Worm (Caenorhabditis elegans) whole organism, young adult: ENCODE results near the gene str-124.

Experiments used
- B0336.3 ChIP-seq: fragments of 200-800 bp; sonication (Bioruptor generic); IDR thresholded peaks from 2 replicates; pipeline ENCODE4 v1.3.6; 2022; ENCODE audit warnings: missing genetic modification characterization, missing compliant biosample characterization
- aptf-2 ChIP-seq: fragments of 200-800 bp; sonication (Bioruptor generic); conservative IDR thresholded peaks from 2 replicates; pipeline ENCODE4 v1.3.6; 2022; ENCODE audit warnings: missing genetic modification reagents, missing genetic modification characterization, missing compliant biosample characterization
- attf-5 ChIP-seq: fragments of 200-800 bp; sonication (Bioruptor generic); optimal IDR thresholded peaks from 2 replicates; lab custom pipeline; 2018; ENCODE audit warnings: mild to moderate bottlenecking, missing genetic modification characterization, missing compliant biosample characterization
- die-1 ChIP-seq: sonication (generic microtip); optimal IDR thresholded peaks from 2 replicates; lab custom pipeline; 2016; ENCODE audit warnings: missing genotype, mild to moderate bottlenecking, missing genetic modification characterization, missing compliant biosample characterization
- gei-17 ChIP-seq: fragments of 200-800 bp; sonication (Bioruptor generic); optimal IDR thresholded peaks from 2 replicates; lab custom pipeline; 2018; ENCODE audit warnings: mild to moderate bottlenecking, missing genetic modification characterization, missing compliant biosample characterization
- hsf-1 ChIP-seq: fragments of 200-800 bp; sonication (Bioruptor generic); IDR thresholded peaks from 2 replicates; pipeline ENCODE4 v1.3.6; 2022; ENCODE audit warnings: missing genetic modification reagents, missing genetic modification characterization, missing compliant biosample characterization
- lin-35 ChIP-seq, 3 experiments: fragments of 150-350 bp in 2 of 3; sonication (generic microtip) in 1 of 3; optimal IDR thresholded peaks; 2 replicates each; lab custom pipeline; 2014 to 2018; ENCODE audit warnings: missing biosample characterization in 3 of 3, missing genetic modification characterization in 3 of 3, missing genetic modification reagents in 3 of 3
- madf-10 ChIP-seq: sonication (generic microtip); optimal IDR thresholded peaks from 2 replicates; lab custom pipeline; 2016; ENCODE audit warnings: mild to moderate bottlenecking, missing genetic modification characterization, missing compliant biosample characterization
- madf-8 ChIP-seq: fragments of 200-800 bp; sonication (Bioruptor generic); conservative IDR thresholded peaks from 2 replicates; pipeline ENCODE4 v1.3.6; 2022; ENCODE audit warnings: missing genetic modification reagents, missing genetic modification characterization, missing compliant biosample characterization
- mcd-1 ChIP-seq: fragments of 200-800 bp; sonication (Bioruptor generic); IDR thresholded peaks from 2 replicates; pipeline ENCODE4 v1.3.6; 2022; ENCODE audit warnings: missing genetic modification reagents, missing genetic modification characterization, missing compliant biosample characterization
- mxl-1 ChIP-seq: sonication (generic microtip); optimal IDR thresholded peaks from 2 replicates; lab custom pipeline; 2016; ENCODE audit warnings: missing genetic modification characterization, missing compliant biosample characterization
- nhr-120 ChIP-seq: fragments of 200-800 bp; sonication (Bioruptor generic); IDR thresholded peaks from 2 replicates; pipeline ENCODE4 v1.3.6; 2022; ENCODE audit warnings: missing genetic modification characterization, missing compliant biosample characterization
- sea-2 ChIP-seq: fragments of 200-800 bp; sonication (Bioruptor generic); IDR thresholded peaks from 2 replicates; pipeline ENCODE4 v1.3.6; 2022; ENCODE audit warnings: missing genetic modification characterization, missing compliant biosample characterization
- snpc-4 ChIP-seq, 5 experiments: fragments of 150-350 bp in 1 of 5; sonication (generic microtip) in 4 of 5; optimal IDR thresholded peaks; 2 replicates each; lab custom pipeline; 2014 to 2018; ENCODE audit warnings: missing genetic modification characterization in 5 of 5, missing biosample characterization in 3 of 5, antibody characterized with exemption in 2 of 5, mild to moderate bottlenecking in 2 of 5, missing compliant biosample characterization in 2 of 5, missing genotype in 2 of 5, moderate library complexity in 2 of 5, missing genetic modification reagents in 1 of 5
- tbp1 ChIP-seq: fragments of 200-800 bp; sonication (Bioruptor generic); optimal IDR thresholded peaks from 2 replicates; lab custom pipeline; 2018; ENCODE audit warnings: mild to moderate bottlenecking, missing genetic modification characterization, missing compliant biosample characterization
- tlf-1 ChIP-seq: fragments of 200-800 bp; sonication (Bioruptor generic); optimal IDR thresholded peaks from 2 replicates; lab custom pipeline; 2018; ENCODE audit warnings: mild to moderate bottlenecking, missing genetic modification characterization, missing compliant biosample characterization
- unc-130 ChIP-seq: sonication (generic microtip); optimal IDR thresholded peaks from 2 replicates; lab custom pipeline; 2016; ENCODE audit warnings: missing genetic modification reagents, missing genetic modification characterization, missing compliant biosample characterization
- ztf-28 ChIP-seq: fragments of 200-800 bp; sonication (Bioruptor generic); IDR thresholded peaks from 2 replicates; pipeline ENCODE4 v1.3.6; 2022; ENCODE audit warnings: missing genetic modification reagents, missing genetic modification characterization, missing compliant biosample characterization

The str-124 gene

ce11 chrX:12834848-12835247, 47.1 kb downstream of the str-124 start:
- TF ChIP-seq madf-10 (tag; lab: Kevin White, UChicago) (no peak), hsf-1 (no peak), snpc-4 (GFP tag; optimal IDR thresholded peaks at IDR 0.05; lab: Kevin White, UChicago) (no peak), snpc-4 (tag; optimal IDR thresholded peaks at IDR 0.05; lab: Kevin White, UChicago) (no peak), ztf-28 (GFP tag; lab: Robert Waterston, UW) (no peak), unc-130 (no peak), madf-8 (GFP tag; lab: Robert Waterston, UW) (no peak), B0336.3 (GFP tag; lab: Robert Waterston, UW) (no peak), mcd-1 (GFP tag; lab: Robert Waterston, UW) (no peak), die-1 (no peak), mxl-1 (no peak), sea-2 (no peak), tlf-1 (GFP tag; lab: Kevin White, UChicago) (no peak), nhr-120 (GFP tag; lab: Robert Waterston, UW) (no peak), lin-35 (GFP tag; optimal IDR thresholded peaks at IDR 0.05; lab: Kevin White, UChicago) (no peak), aptf-2 (GFP tag; lab: Robert Waterston, UW) (no peak), tbp1 (GFP tag; lab: Kevin White, UChicago) (no peak), gei-17 (no peak), attf-5 (GFP tag; lab: Kevin White, UChicago) (no peak)
- TF ChIP-seq, all 124 proteins: peak for 0
